Worm (Caenorhabditis elegans): ENCODE measurements around the gene twk-3.

Gene twk-3

ce11 chrII:8212680-8213079 is at the start of gene twk-3:
TSS of gene twk-3 (minus strand) at chrII:8212780.
- no peak for TF ChIP-seq nhr-232 (tag; optimal IDR thresholded peaks at IDR 0.05)
- TF ChIP-seq ceh-31 (tag; optimal IDR thresholded peaks at IDR 0.05), result no peak
- TF ChIP-seq dmd-4 (tag; optimal IDR thresholded peaks at IDR 0.05; ENCODE audit: borderline replicate concordance), result no peak
- no peak for TF ChIP-seq ref-2 (tag; optimal IDR thresholded peaks at IDR 0.05)
- TF ChIP-seq tbx-7 (tag; optimal IDR thresholded peaks at IDR 0.05), result no peak
- no peak for TF ChIP-seq pha-4 (tag; optimal IDR thresholded peaks at IDR 0.05)
- TF ChIP-seq hlh-30 (tag; optimal IDR thresholded peaks at IDR 0.05; ENCODE audit: insufficient read depth), result no peak
- no peak for TF ChIP-seq hlh-6 (tag; optimal IDR thresholded peaks at IDR 0.05)
- TF ChIP-seq K09A11.1 (tag; optimal IDR thresholded peaks at IDR 0.05; ENCODE audit: insufficient read depth), result no peak
- TF ChIP-seq nfya-1 (tag; optimal IDR thresholded peaks at IDR 0.05), result no peak
- no peak for TF ChIP-seq unc-86 (tag; optimal IDR thresholded peaks at IDR 0.05)
- no peak for TF ChIP-seq ztf-16 (tag; optimal IDR thresholded peaks at IDR 0.05)
- TF ChIP-seq tbx-2 (tag; optimal IDR thresholded peaks at IDR 0.05), result no peak
- no peak for TF ChIP-seq unc-3 (GFP tag; conservative IDR thresholded peaks at IDR 0.05)
- no peak for TF ChIP-seq unc-3 (tag; optimal IDR thresholded peaks at IDR 0.05)
- no peak for TF ChIP-seq gmeb-2 (tag; optimal IDR thresholded peaks at IDR 0.05)

ce11 chrII:8259674-8260073 is 47.1 kb upstream of the twk-3 start:
- TF ChIP-seq odd-2 (tag; optimal IDR thresholded peaks at IDR 0.05) (no peak), ahr-1 (tag; optimal IDR thresholded peaks at IDR 0.05) (no peak), hlh-30 (tag; optimal IDR thresholded peaks at IDR 0.05; ENCODE audit: insufficient read depth) (no peak), ceh-30 (tag; optimal IDR thresholded peaks at IDR 0.05) (no peak), npax-4 (tag; optimal IDR thresholded peaks at IDR 0.05) (no peak), ceh-31 (tag; optimal IDR thresholded peaks at IDR 0.05) (no peak), ceh-9 (tag; optimal IDR thresholded peaks at IDR 0.05) (no peak), zip-5 (tag; optimal IDR thresholded peaks at IDR 0.05) (no peak), lim-6 (tag; optimal IDR thresholded peaks at IDR 0.05) (no peak), fkh-10 (GFP tag; optimal IDR thresholded peaks at IDR 0.05) (no peak), nfya-1 (tag; optimal IDR thresholded peaks at IDR 0.05) (no peak), ceh-2 (tag; optimal IDR thresholded peaks at IDR 0.05) (no peak)

- TF ChIP-seq pax-1 (tag; optimal IDR thresholded peaks at IDR 0.05) (no peak), unc-42 (tag; optimal IDR thresholded peaks at IDR 0.05) (no peak), ceh-14 (tag; optimal IDR thresholded peaks at IDR 0.05) (no peak), fax-1 (tag; optimal IDR thresholded peaks at IDR 0.05) (no peak), madf-2 (tag; optimal IDR thresholded peaks at IDR 0.05) (no peak), tbx-2 (tag; optimal IDR thresholded peaks at IDR 0.05) (no peak), sox-2 (GFP tag; IDR thresholded peaks at IDR 0.05) (no peak), lin-11 (tag; optimal IDR thresholded peaks at IDR 0.05) (no peak), lim-6 (tag; optimal IDR thresholded peaks at IDR 0.05) (no peak), T23F11.4 (GFP tag; optimal IDR thresholded peaks at IDR 0.05) (no peak), syd-9 (tag; optimal IDR thresholded peaks at IDR 0.05) (no peak), ceh-45 (GFP tag; IDR thresholded peaks at IDR 0.05) (no peak), odd-2 (tag; optimal IDR thresholded peaks at IDR 0.05) (no peak)
Observed at ce11 chrII:8259038-8259437, 46.5 kb upstream of the twk-3 start, which contains the start of gene F35C11.6. TSS of gene F35C11.6 (minus strand) at chrII:8259138.

ce11 chrII:8256013-8256412 is 43.4 kb upstream of the twk-3 start, which contains the start of gene F35C11.7:
TSS of gene F35C11.7 (plus strand) at chrII:8256313.
- TF ChIP-seq ceh-34 (tag; optimal IDR thresholded peaks at IDR 0.05) (no peak), zip-5 (tag; optimal IDR thresholded peaks at IDR 0.05) (no peak), ceh-9 (tag; optimal IDR thresholded peaks at IDR 0.05) (no peak), ref-2 (tag; optimal IDR thresholded peaks at IDR 0.05) (no peak), unc-86 (tag; optimal IDR thresholded peaks at IDR 0.05) (no peak), pag-3 (tag; optimal IDR thresholded peaks at IDR 0.05; ENCODE audit: borderline replicate concordance) (no peak), K02D7.2 (tag; optimal IDR thresholded peaks at IDR 0.05) (no peak), ttx-3 (tag; optimal IDR thresholded peaks at IDR 0.05) (no peak), ceh-45 (GFP tag; IDR thresholded peaks at IDR 0.05) (no peak), tbx-7 (tag; optimal IDR thresholded peaks at IDR 0.05) (no peak), elt-2 (tag; optimal IDR thresholded peaks at IDR 0.05) (no peak), ztf-16 (tag; optimal IDR thresholded peaks at IDR 0.05) (no peak), hlh-15 (tag; optimal IDR thresholded peaks at IDR 0.05) (no peak), ets-4 (tag; optimal IDR thresholded peaks at IDR 0.05) (no peak), T23F11.4 (GFP tag; optimal IDR thresholded peaks at IDR 0.05) (no peak), fkh-10 (GFP tag; optimal IDR thresholded peaks at IDR 0.05) (no peak), sox-4 (tag; optimal IDR thresholded peaks at IDR 0.05) (no peak)
